Worm (Caenorhabditis elegans): ENCODE data around the gene T05B4.9.

The T05B4.9 gene

ce11 chrV:4118332-4118731 is at the start of gene T05B4.9:
TSS of gene T05B4.9 (minus strand) at chrV:4118432.
- no peak for TF ChIP-seq unc-55 (GFP tag; optimal IDR thresholded peaks at IDR 0.05)
- no peak for TF ChIP-seq crh-2 (tag; optimal IDR thresholded peaks at IDR 0.05)
- TF ChIP-seq ceh-82 (tag; optimal IDR thresholded peaks at IDR 0.05), result no peak
- no peak for TF ChIP-seq nhr-6 (tag; optimal IDR thresholded peaks at IDR 0.05)

- peak; percentile 22 for TF ChIP-seq fos-1 (tag; optimal IDR thresholded peaks at IDR 0.05)
- TF ChIP-seq nhr-10 (tag; optimal IDR thresholded peaks at IDR 0.05), result no peak
- no peak for TF ChIP-seq aly-2 (tag; optimal IDR thresholded peaks at IDR 0.05)
- TF ChIP-seq nhr-6 (tag; optimal IDR thresholded peaks at IDR 0.05), result no peak
- peak; percentile 97 for TF ChIP-seq nhr-129 (tag; optimal IDR thresholded peaks at IDR 0.05)
- no peak for TF ChIP-seq nhr-11 (tag; optimal IDR thresholded peaks at IDR 0.05)
- no peak for TF ChIP-seq ztf-1 (GFP tag; conservative IDR thresholded peaks at IDR 0.05)
- TF ChIP-seq C34F6.9 (tag; optimal IDR thresholded peaks at IDR 0.05), result peak; percentile 18
- TF ChIP-seq ztf-4 (tag; optimal IDR thresholded peaks at IDR 0.05), result no peak
- no peak for TF ChIP-seq peb-1 (tag; optimal IDR thresholded peaks at IDR 0.05)
- TF ChIP-seq lin-39 (tag; optimal IDR thresholded peaks at IDR 0.05), result no peak
Observed at ce11 chrV:4164504-4164959, 46.3 kb upstream of the T05B4.9 start, which contains the start of gene Y45G5AM.3. TSS of gene Y45G5AM.3 (plus strand) at chrV:4164554.

- TF ChIP-seq Y55F3AM.14 (GFP tag; optimal IDR thresholded peaks at IDR 0.05) (no peak), nhr-12 (tag; optimal IDR thresholded peaks at IDR 0.05) (no peak)
Observed at ce11 chrV:4162922-4163321, 44.7 kb upstream of the T05B4.9 start, which contains the start of gene Y45G5AM.4. TSS of gene Y45G5AM.4 (plus strand) at chrV:4163222.

ce11 chrV:4160086-4160485 is 41.9 kb upstream of the T05B4.9 start, which contains the start of gene Y45G5AM.5:
TSS of gene Y45G5AM.5 (plus strand) at chrV:4160386.
- no peak for TF ChIP-seq dmd-4 (tag; optimal IDR thresholded peaks at IDR 0.05)
- TF ChIP-seq nhr-11 (tag; optimal IDR thresholded peaks at IDR 0.05), result no peak
- no peak for TF ChIP-seq lin-39 (tag; optimal IDR thresholded peaks at IDR 0.05)

ce11 chrV:4157291-4157690 is 39.1 kb upstream of the T05B4.9 start:
- TF ChIP-seq Y55F3AM.14 (GFP tag; optimal IDR thresholded peaks at IDR 0.05) (no peak), C34F6.9 (tag; optimal IDR thresholded peaks at IDR 0.05) (peak; percentile 39), nhr-11 (tag; optimal IDR thresholded peaks at IDR 0.05) (no peak), alr-1 (tag; optimal IDR thresholded peaks at IDR 0.05) (no peak), nhr-129 (tag; optimal IDR thresholded peaks at IDR 0.05) (peak; percentile 66), ztf-4 (tag; optimal IDR thresholded peaks at IDR 0.05) (peak; percentile 34), sma-9 (GFP tag; optimal IDR thresholded peaks at IDR 0.05) (peak; percentile 48), sma-9 (tag; optimal IDR thresholded peaks at IDR 0.05) (no peak), skn-1 (tag; optimal IDR thresholded peaks at IDR 0.05) (no peak), F13H6.1 (tag; optimal IDR thresholded peaks at IDR 0.05) (peak; percentile 85), zag-1 (tag; optimal IDR thresholded peaks at IDR 0.05) (no peak), unc-62 (GFP tag; optimal IDR thresholded peaks at IDR 0.05) (no peak), lsy-2 (tag; optimal IDR thresholded peaks at IDR 0.05) (peak in 1 of 2 experiments; percentile 48)

ce11 chrV:4152200-4152599 is 34.0 kb upstream of the T05B4.9 start, which contains the start of gene Y45G5AM.6:
TSS of gene Y45G5AM.6 (minus strand) at chrV:4152300.
- TF ChIP-seq mab-5 (tag; optimal IDR thresholded peaks at IDR 0.05), result no peak
- TF ChIP-seq elt-3 (tag; optimal IDR thresholded peaks at IDR 0.05), result no peak
- TF ChIP-seq ZK546.5 (tag; optimal IDR thresholded peaks at IDR 0.05), result no peak
- TF ChIP-seq peb-1 (tag; optimal IDR thresholded peaks at IDR 0.05), result no peak
- TF ChIP-seq nhr-23 (tag; optimal IDR thresholded peaks at IDR 0.05), result no peak

- TF ChIP-seq nhr-12 (tag; optimal IDR thresholded peaks at IDR 0.05), result no peak
- TF ChIP-seq fos-1 (tag; optimal IDR thresholded peaks at IDR 0.05), result no peak
- no peak for TF ChIP-seq zag-1 (tag; optimal IDR thresholded peaks at IDR 0.05)
- no peak for TF ChIP-seq ceh-16 (tag; optimal IDR thresholded peaks at IDR 0.05)
- no peak for TF ChIP-seq ztf-4 (tag; optimal IDR thresholded peaks at IDR 0.05)
Observed at ce11 chrV:4151400-4151799, 33.2 kb upstream of the T05B4.9 start.
